Fruit fly (Drosophila melanogaster) whole organism, embryonic: Measurements from ENCODE around the gene ph-d.

Source experiments
- Aef1 ChIP-seq: fragments of 200-800 bp; sonication (Bioruptor generic); IDR thresholded peaks from 3 replicates; pipeline ENCODE4 v1.3.6; 2022; ENCODE audit warnings: missing biosample characterization, missing genetic modification characterization
- Atf3 ChIP-seq: fragments of 200-800 bp; sonication (Bioruptor generic); optimal IDR thresholded peaks from 3 replicates; lab custom pipeline; 2016; ENCODE audit warnings: missing biosample characterization, missing genetic modification characterization
- Atf6 ChIP-seq: fragments of 200-800 bp; sonication (Bioruptor generic); IDR thresholded peaks from 2 replicates; pipeline ENCODE4 v1.3.6; 2022; ENCODE audit warnings: missing biosample characterization, missing genetic modification characterization
- BEAF-32 ChIP-seq: fragments of 200-800 bp; sonication (Bioruptor generic); optimal IDR thresholded peaks from 3 replicates; lab custom pipeline; 2017; ENCODE audit warnings: missing biosample characterization, missing genetic modification characterization, mild to moderate bottlenecking, moderate library complexity, missing genetic modification reagents
- CG10209 ChIP-seq: fragments of 200-800 bp; sonication (Bioruptor generic); optimal IDR thresholded peaks from 3 replicates; lab custom pipeline; 2017; ENCODE audit warnings: missing biosample characterization, mild to moderate bottlenecking, missing genetic modification characterization, missing genetic modification reagents
- CG10654 ChIP-seq: fragments of 200-800 bp; sonication (Bioruptor generic); optimal IDR thresholded peaks from 2 replicates; lab custom pipeline; 2016; ENCODE audit warnings: missing biosample characterization, missing genetic modification characterization
- CG12236 ChIP-seq: fragments of 200-800 bp; sonication (Bioruptor generic); optimal IDR thresholded peaks from 2 replicates; lab custom pipeline; 2016; ENCODE audit warnings: missing biosample characterization, missing genetic modification characterization
- CG14014 ChIP-seq: fragments of 200-800 bp; sonication (Bioruptor generic); IDR thresholded peaks from 2 replicates; pipeline ENCODE4 v1.3.6; 2022; ENCODE audit warnings: missing biosample characterization, missing genetic modification characterization
- CG17912 ChIP-seq: fragments of 200-800 bp; sonication (Bioruptor generic); optimal IDR thresholded peaks from 2 replicates; lab custom pipeline; 2018; ENCODE audit warnings: missing biosample characterization, mild to moderate bottlenecking, missing genetic modification characterization
- CG18262 ChIP-seq: fragments of 200-800 bp; optimal IDR thresholded peaks from 3 replicates; lab custom pipeline; 2019; ENCODE audit warnings: missing biosample characterization, mild to moderate bottlenecking, missing genetic modification characterization, moderate library complexity
- CG2116 ChIP-seq: fragments of 200-800 bp; sonication (Bioruptor generic); optimal IDR thresholded peaks from 3 replicates; lab custom pipeline; 2018; ENCODE audit warnings: missing biosample characterization, mild to moderate bottlenecking, missing genetic modification characterization
- CG2199 ChIP-seq: fragments of 200-800 bp; sonication (Bioruptor generic); IDR thresholded peaks from 3 replicates; pipeline ENCODE4 v1.3.6; 2022; ENCODE audit warnings: missing biosample characterization, missing genetic modification characterization
- CG30020 ChIP-seq: fragments of 200-800 bp; optimal IDR thresholded peaks from 2 replicates; lab custom pipeline; 2019; ENCODE audit warnings: missing biosample characterization, mild to moderate bottlenecking, missing genetic modification characterization, moderate library complexity
- CG31441 ChIP-seq: fragments of 200-800 bp; sonication (Bioruptor generic); IDR thresholded peaks from 2 replicates; pipeline ENCODE4 v1.3.6; 2022; ENCODE audit warnings: missing biosample characterization, missing genetic modification characterization
- CG32772 ChIP-seq: fragments of 200-800 bp; sonication (Bioruptor generic); IDR thresholded peaks from 2 replicates; pipeline ENCODE4 v1.3.6; 2022; ENCODE audit warnings: missing biosample characterization, missing genetic modification characterization
- CG3407 ChIP-seq: fragments of 200-800 bp; sonication (Bioruptor generic); optimal IDR thresholded peaks from 2 replicates; lab custom pipeline; 2018; ENCODE audit warnings: missing biosample characterization, mild to moderate bottlenecking, missing genetic modification characterization
- CG34376 ChIP-seq: fragments of 200-800 bp; sonication (Bioruptor generic); optimal IDR thresholded peaks from 2 replicates; lab custom pipeline; 2018; ENCODE audit warnings: missing biosample characterization, mild to moderate bottlenecking, missing genetic modification characterization
- CG42726 ChIP-seq: fragments of 200-800 bp; sonication (Bioruptor generic); IDR thresholded peaks from 2 replicates; pipeline ENCODE4 v1.3.6; 2022; ENCODE audit warnings: missing biosample characterization, missing genetic modification characterization; ENCODE audit not compliant: partially characterized antibody
- CG4360 ChIP-seq: fragments of 200-800 bp; sonication (Bioruptor generic); IDR thresholded peaks from 2 replicates; pipeline ENCODE4 v1.3.6; 2022; ENCODE audit warnings: missing biosample characterization, missing genetic modification characterization
- CG4404 ChIP-seq: fragments of 200-800 bp; sonication (Bioruptor generic); IDR thresholded peaks from 2 replicates; pipeline ENCODE4 v1.3.6; 2022; ENCODE audit warnings: missing biosample characterization, missing genetic modification characterization
- CG7839 ChIP-seq: fragments of 200-800 bp; sonication (Bioruptor generic); optimal IDR thresholded peaks from 3 replicates; lab custom pipeline; 2018; ENCODE audit warnings: missing biosample characterization, mild to moderate bottlenecking, missing genetic modification characterization, moderate library complexity
- CG7987 ChIP-seq: fragments of 200-800 bp; sonication (Bioruptor generic); optimal IDR thresholded peaks from 2 replicates; lab custom pipeline; 2018; ENCODE audit warnings: missing biosample characterization, mild to moderate bottlenecking, missing genetic modification characterization, moderate library complexity
- CG9437 ChIP-seq: fragments of 200-800 bp; sonication (Bioruptor generic); optimal IDR thresholded peaks from 2 replicates; lab custom pipeline; 2018; ENCODE audit warnings: missing biosample characterization, mild to moderate bottlenecking, missing genetic modification characterization
- Dip3 ChIP-seq: fragments of 200-800 bp; sonication (Bioruptor generic); optimal IDR thresholded peaks from 3 replicates; lab custom pipeline; 2016; ENCODE audit warnings: missing biosample characterization, missing genetic modification characterization
- Hsf ChIP-seq: fragments of 200-800 bp; sonication (Bioruptor generic); optimal IDR thresholded peaks from 3 replicates; lab custom pipeline; 2016; ENCODE audit warnings: missing biosample characterization, missing genetic modification characterization
- Lpt ChIP-seq: fragments of >200 bp; optimal IDR thresholded peaks from 2 replicates; lab custom pipeline; 2018; ENCODE audit warnings: missing biosample characterization, missing genetic modification characterization
- Myb ChIP-seq: fragments of 200-800 bp; sonication (Bioruptor generic); optimal IDR thresholded peaks from 2 replicates; lab custom pipeline; 2016; ENCODE audit warnings: missing biosample characterization, missing genetic modification characterization
- NC2α ChIP-seq: fragments of 200-800 bp; sonication (Bioruptor generic); optimal IDR thresholded peaks from 2 replicates; lab custom pipeline; 2016; ENCODE audit warnings: missing biosample characterization, missing genetic modification characterization
- Pdp1 ChIP-seq, 2 experiments: fragments of 200-800 bp; sonication (Bioruptor generic); optimal IDR thresholded peaks; 3 replicates each; lab custom pipeline; 2016; ENCODE audit warnings: missing biosample characterization in 2 of 2, missing genetic modification characterization in 2 of 2, mild to moderate bottlenecking in 1 of 2, moderate library complexity in 1 of 2
- Ssrp ChIP-seq: fragments of 200-800 bp; sonication (Bioruptor generic); optimal IDR thresholded peaks from 2 replicates; lab custom pipeline; 2018; ENCODE audit warnings: missing biosample characterization, mild to moderate bottlenecking, missing genetic modification characterization, moderate library complexity
- Vsx1 ChIP-seq: fragments of 200-800 bp; sonication (Bioruptor generic); optimal IDR thresholded peaks from 2 replicates; lab custom pipeline; 2017; ENCODE audit warnings: missing biosample characterization, mild to moderate bottlenecking, missing genetic modification characterization, missing genetic modification reagents
- ase ChIP-seq: fragments of 200-800 bp; sonication (Bioruptor generic); IDR thresholded peaks from 3 replicates; pipeline ENCODE4 v1.3.6; 2022; ENCODE audit warnings: missing biosample characterization, missing genetic modification characterization
- crc ChIP-seq: fragments of 200-800 bp; sonication (Bioruptor generic); optimal IDR thresholded peaks from 2 replicates; lab custom pipeline; 2016; ENCODE audit warnings: missing biosample characterization, missing genetic modification characterization
- cwo ChIP-seq: fragments of 200-800 bp; sonication (Bioruptor generic); optimal IDR thresholded peaks from 3 replicates; lab custom pipeline; 2017; ENCODE audit warnings: missing biosample characterization, missing genetic modification characterization, mild to moderate bottlenecking, moderate library complexity, missing genetic modification reagents
- dmrt99B ChIP-seq: fragments of 200-800 bp; sonication (Bioruptor generic); optimal IDR thresholded peaks from 2 replicates; lab custom pipeline; 2018; ENCODE audit warnings: missing biosample characterization, mild to moderate bottlenecking, missing genetic modification characterization, moderate library complexity
- emc ChIP-seq: fragments of 200-800 bp; sonication (Bioruptor generic); optimal IDR thresholded peaks from 2 replicates; lab custom pipeline; 2016; ENCODE audit warnings: missing biosample characterization, missing genetic modification characterization
- esg ChIP-seq: fragments of 200-800 bp; sonication (Bioruptor generic); conservative IDR thresholded peaks from 2 replicates; pipeline ENCODE4 v1.3.6; 2022; ENCODE audit warnings: missing biosample characterization, missing genetic modification characterization
- fd96Cb ChIP-seq: fragments of 200-800 bp; sonication (Bioruptor generic); optimal IDR thresholded peaks from 2 replicates; lab custom pipeline; 2018; ENCODE audit warnings: missing biosample characterization, mild to moderate bottlenecking, missing genetic modification characterization, moderate library complexity
- gce ChIP-seq: fragments of 200-800 bp; sonication (Bioruptor generic); IDR thresholded peaks from 3 replicates; pipeline ENCODE4 v1.3.6; 2022; ENCODE audit warnings: missing biosample characterization, missing genetic modification characterization
- hbn ChIP-seq: fragments of 200-800 bp; sonication (Bioruptor generic); IDR thresholded peaks from 2 replicates; pipeline ENCODE4 v1.3.6; 2022; ENCODE audit warnings: missing biosample characterization, missing genetic modification characterization; ENCODE audit not compliant: partially characterized antibody
- hth ChIP-seq: fragments of >200 bp; optimal IDR thresholded peaks from 2 replicates; lab custom pipeline; 2017; ENCODE audit warnings: inconsistent platforms
- mirr ChIP-seq: fragments of 200-800 bp; sonication (Bioruptor generic); optimal IDR thresholded peaks from 3 replicates; lab custom pipeline; 2018; ENCODE audit warnings: missing biosample characterization, mild to moderate bottlenecking, missing genetic modification characterization
- nmo ChIP-seq: fragments of 200-800 bp; sonication (Bioruptor generic); optimal IDR thresholded peaks from 2 replicates; lab custom pipeline; 2018; ENCODE audit warnings: missing biosample characterization, mild to moderate bottlenecking, missing genetic modification characterization, moderate library complexity
- pb ChIP-seq: fragments of 200-800 bp; sonication (Bioruptor generic); optimal IDR thresholded peaks from 3 replicates; lab custom pipeline; 2016; ENCODE audit warnings: missing biosample characterization, missing genetic modification characterization
- pzg ChIP-seq: fragments of 200-800 bp; sonication (Bioruptor generic); optimal IDR thresholded peaks from 3 replicates; lab custom pipeline; 2018; ENCODE audit warnings: missing biosample characterization, mild to moderate bottlenecking, missing genetic modification characterization, moderate library complexity
- ranshi ChIP-seq: fragments of 200-800 bp; sonication (Bioruptor generic); IDR thresholded peaks from 2 replicates; pipeline ENCODE4 v1.3.6; 2022; ENCODE audit warnings: missing biosample characterization, missing genetic modification characterization
- repo ChIP-seq: fragments of 200-800 bp; sonication (Bioruptor generic); optimal IDR thresholded peaks from 2 replicates; lab custom pipeline; 2016; ENCODE audit warnings: missing biosample characterization, missing genetic modification characterization
- sisA ChIP-seq: fragments of 200-800 bp; sonication (Bioruptor generic); IDR thresholded peaks from 2 replicates; pipeline ENCODE4 v1.3.6; 2022; ENCODE audit warnings: missing biosample characterization, missing genetic modification characterization
- so ChIP-seq: fragments of 200-800 bp; sonication (Bioruptor generic); IDR thresholded peaks from 3 replicates; pipeline ENCODE4 v1.3.6; 2022; ENCODE audit warnings: missing biosample characterization, missing genetic modification characterization
- ttk ChIP-seq: fragments of 200-800 bp; sonication (Bioruptor generic); IDR thresholded peaks from 2 replicates; pipeline ENCODE4 v2.1.2; 2022; ENCODE audit warnings: missing biosample characterization, missing genetic modification characterization

Gene ph-d

dm6 chrX:2123965-2124688, 1.0 kb upstream of the ph-d start (continued):
- TF ChIP-seq CG2199 (GFP tag; lab: Robert Waterston, UW) (peak; percentile 79; the same call in 2 of the 3 replicates), CG30020 (tag; lab: Kevin White, UChicago) (peak; percentile 91), CG17912 (peak; percentile 93), dmrt99B (tag; lab: Kevin White, UChicago) (peak; percentile 99), Aef1 (GFP tag; lab: Robert Waterston, UW) (peak; percentile 92), repo (GFP tag; lab: Kevin White, UChicago) (peak; percentile 67), CG31441 (GFP tag; lab: Robert Waterston, UW) (peak; percentile 100), CG4404 (GFP tag; lab: Robert Waterston, UW) (peak; percentile 95), ase (GFP tag; lab: Robert Waterston, UW) (peak; percentile 91), ttk (GFP tag; lab: Robert Waterston, UW) (peak; percentile 55), Atf6 (GFP tag; lab: Robert Waterston, UW) (peak; percentile 64; the same call in 1 of the 2 replicates), CG34376 (GFP tag; lab: Kevin White, UChicago) (no peak), CG18262 (tag; lab: Kevin White, UChicago) (peak; percentile 100), mirr (GFP tag; lab: Kevin White, UChicago) (peak; percentile 50), cwo (peak; percentile 96), CG10654 (GFP tag; lab: Kevin White, UChicago) (peak; percentile 96), CG12236 (GFP tag; lab: Kevin White, UChicago) (peak; percentile 42), fd96Cb (tag; lab: Kevin White, UChicago) (peak; percentile 98), CG4360 (peak; percentile 77), CG42726 (GFP tag; lab: Robert Waterston, UW) (no peak), Myb (GFP tag; lab: Kevin White, UChicago) (peak; percentile 48), esg (GFP tag; lab: Robert Waterston, UW) (peak; percentile 91), pb (GFP tag; lab: Kevin White, UChicago) (peak; percentile 72), CG32772 (peak; percentile 90), ranshi (GFP tag; lab: Robert Waterston, UW) (peak; percentile 90), CG7839 (tag; lab: Kevin White, UChicago) (peak; percentile 99), emc (GFP tag; lab: Kevin White, UChicago) (peak; percentile 39), Pdp1 (GFP tag; optimal IDR thresholded peaks at IDR 0.05; lab: Kevin White, UChicago) (peak; percentile 67 to 88), hbn (no peak), gce (GFP tag; lab: Robert Waterston, UW) (peak; percentile 66; the same call in 1 of the 3 replicates), sisA (GFP tag; lab: Robert Waterston, UW) (peak; percentile 93), CG14014 (peak; percentile 90), hth (lab: Kevin White, UChicago) (peak; percentile 20), CG10209 (GFP tag; lab: Kevin White, UChicago) (peak; percentile 99), Dip3 (GFP tag; lab: Kevin White, UChicago) (peak; percentile 80), BEAF-32 (GFP tag; lab: Kevin White, UChicago) (no peak), CG9437 (GFP tag; lab: Kevin White, UChicago) (peak; percentile 96), Hsf (GFP tag; lab: Kevin White, UChicago) (peak; percentile 80), NC2α (GFP tag; lab: Kevin White, UChicago) (peak; percentile 62), Vsx1 (GFP tag; lab: Kevin White, UChicago) (peak; percentile 95), Ssrp (tag; lab: Kevin White, UChicago) (peak; percentile 98), CG7987 (GFP tag; lab: Kevin White, UChicago) (peak; percentile 66), Lpt (GFP tag; lab: Kevin White, UChicago) (no peak), CG3407 (GFP tag; lab: Kevin White, UChicago) (peak; percentile 94), pzg (GFP tag; lab: Kevin White, UChicago) (no peak), Atf3 (GFP tag; lab: Kevin White, UChicago) (peak; percentile 80), nmo (peak; percentile 99), so (GFP tag; lab: Robert Waterston, UW) (peak; percentile 91; the same call in 2 of the 3 replicates), crc (GFP tag; lab: Kevin White, UChicago) (peak; percentile 34), CG2116 (GFP tag; lab: Kevin White, UChicago) (peak; percentile 77)
